Worm (Caenorhabditis elegans): ENCODE results near the gene exc-9.

Gene exc-9

ce11 chrIV:7902221-7902904, 38.5 kb downstream of the exc-9 start, which contains the start of gene arp-11 (continued):
- no peak for TF ChIP-seq egl-27 (tag; optimal IDR thresholded peaks at IDR 0.05)
- peak; percentile 70 for TF ChIP-seq skn-1 (tag; optimal IDR thresholded peaks at IDR 0.05)
- peak; percentile 18 for TF ChIP-seq ama-1 (optimal IDR thresholded peaks at IDR 0.05)
- TF ChIP-seq tlp-1 (tag; optimal IDR thresholded peaks at IDR 0.05) = no peak
- peak; percentile 89 for TF ChIP-seq C16A3.4 (tag; optimal IDR thresholded peaks at IDR 0.05)
- peak; percentile 74 for TF ChIP-seq fkh-8 (tag; optimal IDR thresholded peaks at IDR 0.05)

ce11 chrIV:7898489-7898888, 42.3 kb downstream of the exc-9 start:
- TF ChIP-seq lin-35 (GFP tag; optimal IDR thresholded peaks at IDR 0.05) (peak in 1 of 2 experiments; percentile 23), nhr-12 (tag; optimal IDR thresholded peaks at IDR 0.05) (no peak), elt-2 (tag; optimal IDR thresholded peaks at IDR 0.05) (peak; percentile 60)

- TF ChIP-seq fkh-10 (GFP tag; optimal IDR thresholded peaks at IDR 0.05) (peak; percentile 48), lin-14 (GFP tag; optimal IDR thresholded peaks at IDR 0.05) (peak; percentile 29), ces-1 (GFP tag; optimal IDR thresholded peaks at IDR 0.05) (no peak)
Observed at ce11 chrIV:7897953-7898352, 42.9 kb downstream of the exc-9 start.

- TF ChIP-seq nhr-20 (tag; optimal IDR thresholded peaks at IDR 0.05) (no peak), snpc-4 (tag; optimal IDR thresholded peaks at IDR 0.05) (no peak), mef-2 (tag; optimal IDR thresholded peaks at IDR 0.05) (no peak), ceh-63 (GFP tag; optimal IDR thresholded peaks at IDR 0.05) (no peak), C16A3.4 (tag; optimal IDR thresholded peaks at IDR 0.05) (no peak), lin-13 (GFP tag; optimal IDR thresholded peaks at IDR 0.05) (no peak), unc-98 (GFP tag; IDR thresholded peaks at IDR 0.05) (no peak), ztf-11 (tag; optimal IDR thresholded peaks at IDR 0.05) (no peak), aly-2 (tag; optimal IDR thresholded peaks at IDR 0.05) (no peak), skn-1 (tag; optimal IDR thresholded peaks at IDR 0.05) (no peak), tlp-1 (tag; optimal IDR thresholded peaks at IDR 0.05) (no peak), nhr-71 (tag; optimal IDR thresholded peaks at IDR 0.05) (no peak), mep-1 (tag; optimal IDR thresholded peaks at IDR 0.05) (no peak), hlh-4 (tag; optimal IDR thresholded peaks at IDR 0.05) (no peak)
Observed at ce11 chrIV:7897443-7897842, 43.4 kb downstream of the exc-9 start, which contains the start of gene ilys-4. Gene ilys-4 (minus strand): TSS chrIV:7897543.
